Fruit fly (Drosophila melanogaster): ENCODE results near the gene Atg4a.

Atg4a gene

DNA sequence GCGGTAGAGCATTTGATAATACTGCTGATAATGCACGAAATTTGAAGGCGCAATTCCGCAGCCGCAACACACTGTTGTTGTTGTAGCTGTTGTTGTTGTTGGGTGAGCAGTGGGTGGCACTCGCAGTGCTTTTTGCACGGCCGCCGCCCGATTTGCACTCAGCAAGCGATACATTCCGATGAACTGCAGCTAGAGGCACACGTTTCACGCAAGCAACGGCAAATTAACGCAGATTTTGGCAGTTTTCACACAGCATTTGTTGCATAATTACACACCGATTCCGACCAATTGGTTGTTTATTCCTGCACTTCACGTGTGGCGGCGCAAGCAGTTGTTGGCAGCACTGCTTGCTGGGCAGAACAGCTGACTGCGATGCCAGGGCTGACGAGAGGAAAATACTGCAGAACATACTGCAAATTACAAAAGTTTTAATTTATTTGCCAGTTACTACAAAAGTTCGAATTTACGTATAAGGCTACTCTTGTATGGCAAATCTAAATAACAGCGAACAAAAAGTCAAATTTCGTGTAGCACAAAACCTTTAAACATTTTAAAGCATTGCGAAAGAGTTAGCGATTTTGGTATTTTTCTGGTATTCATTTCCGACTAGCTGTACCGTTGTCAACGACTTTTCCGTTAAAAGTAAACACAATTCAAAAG, 27.4 kb downstream of the Atg4a start, which contains the start of the genes PolrMT and CG14339:
Gene PolrMT, minus strand, starts transcription at position 345 of the 660 bp plus-strand sequence.
Gene CG14339, plus strand, starts transcription at position 512 of the 660 bp plus-strand sequence.
- TF ChIP-seq Dad (GFP tag; optimal IDR thresholded peaks at IDR 0.05) = peak; percentile 60
- peak; percentile 11 for TF ChIP-seq Meics (GFP tag; optimal IDR thresholded peaks at IDR 0.05)
- TF ChIP-seq CG3995 (GFP tag; optimal IDR thresholded peaks at IDR 0.05) = peak; percentile 45
- no peak for TF ChIP-seq CG9215 (GFP tag; IDR thresholded peaks at IDR 0.05)
- TF ChIP-seq Mad (GFP tag; optimal IDR thresholded peaks at IDR 0.05) = no peak
- peak; percentile 40 for TF ChIP-seq lilli (GFP tag; optimal IDR thresholded peaks at IDR 0.05)
- peak; percentile 39 for TF ChIP-seq CG12155 (GFP tag; optimal IDR thresholded peaks at IDR 0.05)
- TF ChIP-seq CG14014 (GFP tag; IDR thresholded peaks at IDR 0.05) = peak; percentile 57; the same call in 1 of the 2 replicates
- no peak for TF ChIP-seq CG8290 (GFP tag; optimal IDR thresholded peaks at IDR 0.05)
- TF ChIP-seq CG8290 (tag; optimal IDR thresholded peaks at IDR 0.05) = no peak
- peak; percentile 56; the same call in 1 of the 2 replicates for TF ChIP-seq CG42726 (GFP tag; IDR thresholded peaks at IDR 0.05; ENCODE audit: partially characterized antibody)
- TF ChIP-seq CG4360 (GFP tag; IDR thresholded peaks at IDR 0.05) = peak; percentile 97
- no peak for TF ChIP-seq CG6765 (GFP tag; optimal IDR thresholded peaks at IDR 0.05)
- TF ChIP-seq CG32767 (GFP tag; IDR thresholded peaks at IDR 0.05) = no peak
- TF ChIP-seq CG16813 (GFP tag; IDR thresholded peaks at IDR 0.05; ENCODE audit: partially characterized antibody) = peak; percentile 9; the same call in 2 of the 3 replicates
- no peak for TF ChIP-seq CG10565 (GFP tag; optimal IDR thresholded peaks at IDR 0.05)
- peak; percentile 43; the same call in 1 of the 2 replicates for TF ChIP-seq bbx (GFP tag; IDR thresholded peaks at IDR 0.05; ENCODE audit: partially characterized antibody)
- TF ChIP-seq vnd (GFP tag; IDR thresholded peaks at IDR 0.05; ENCODE audit: partially characterized antibody) = no peak
- peak; percentile 30 for TF ChIP-seq Adf1 (GFP tag; IDR thresholded peaks at IDR 0.05)
- peak; percentile 38 for TF ChIP-seq phol (tag; optimal IDR thresholded peaks at IDR 0.05)
- TF ChIP-seq ci (GFP tag; IDR thresholded peaks at IDR 0.05) = 0 out of 3 replicates have a peak, but pooled peaks have one; percentile 15
- TF ChIP-seq pita (GFP tag; optimal IDR thresholded peaks at IDR 0.05) = no peak
- TF ChIP-seq CG9437 (GFP tag; optimal IDR thresholded peaks at IDR 0.05) = peak; percentile 46
- no peak for TF ChIP-seq jing (GFP tag; optimal IDR thresholded peaks at IDR 0.05)
- peak; percentile 13 for TF ChIP-seq Dip3 (GFP tag; optimal IDR thresholded peaks at IDR 0.05)
- no peak for TF ChIP-seq gcm2 (GFP tag; optimal IDR thresholded peaks at IDR 0.05)
- TF ChIP-seq CG13624 (GFP tag; optimal IDR thresholded peaks at IDR 0.05) = peak; percentile 36
- no peak for TF ChIP-seq Bteb2 (GFP tag; optimal IDR thresholded peaks at IDR 0.05)
- TF ChIP-seq CG10654 (GFP tag; optimal IDR thresholded peaks at IDR 0.05) = peak; percentile 28
- TF ChIP-seq trh (GFP tag; optimal IDR thresholded peaks at IDR 0.05) = no peak
- TF ChIP-seq jumu (GFP tag; optimal IDR thresholded peaks at IDR 0.05) = peak; percentile 20
- no peak for TF ChIP-seq lov (optimal IDR thresholded peaks at IDR 0.05)
- TF ChIP-seq lov (GFP tag; IDR thresholded peaks at IDR 0.05) = no peak
- peak; percentile 96 to 99 for TF ChIP-seq crp (GFP tag; optimal IDR thresholded peaks at IDR 0.05)
- no peak for TF ChIP-seq Kr (GFP tag; optimal IDR thresholded peaks at IDR 0.05)
- TF ChIP-seq schlank (tag; optimal IDR thresholded peaks at IDR 0.05) = no peak
- peak; percentile 40 for TF ChIP-seq CG9797 (GFP tag; optimal IDR thresholded peaks at IDR 0.05)
- TF ChIP-seq CG15514 (GFP tag; optimal IDR thresholded peaks at IDR 0.05) = peak; percentile 39
- TF ChIP-seq eyg (GFP tag; optimal IDR thresholded peaks at IDR 0.05) = peak; percentile 33
- TF ChIP-seq slp2 (GFP tag; optimal IDR thresholded peaks at IDR 0.05) = peak; percentile 13
- TF ChIP-seq CG9609 (GFP tag; optimal IDR thresholded peaks at IDR 0.05) = peak; percentile 54
- peak; percentile 60 for TF ChIP-seq Dp (GFP tag; optimal IDR thresholded peaks at IDR 0.05)
- no peak for TF ChIP-seq CG8281 (tag; optimal IDR thresholded peaks at IDR 0.05)
- peak; percentile 24 for TF ChIP-seq CG10979 (tag; optimal IDR thresholded peaks at IDR 0.05)
- TF ChIP-seq CG11504 (tag; optimal IDR thresholded peaks at IDR 0.05) = no peak
- peak; percentile 52 for TF ChIP-seq CG8944 (GFP tag; optimal IDR thresholded peaks at IDR 0.05)
- TF ChIP-seq CG12769 (tag; optimal IDR thresholded peaks at IDR 0.05) = no peak
- peak; percentile 85 for TF ChIP-seq Max (GFP tag; optimal IDR thresholded peaks at IDR 0.05)
- no peak for TF ChIP-seq lbe (GFP tag; optimal IDR thresholded peaks at IDR 0.05)
- peak; percentile 10 for TF ChIP-seq Antp (GFP tag; optimal IDR thresholded peaks at IDR 0.05)
- TF ChIP-seq br (optimal IDR thresholded peaks at IDR 0.05) = no peak

All from whole organism, embryonic.